Fruit fly (Drosophila melanogaster) whole organism, embryonic: Measurements from ENCODE around the gene CG31268.

Experiments
- CG11695 ChIP-seq: fragments of 200-800 bp; sonication (Bioruptor generic); IDR thresholded peaks from 3 replicates; pipeline ENCODE4 v1.3.6; 2022; ENCODE audit warnings: missing biosample characterization, missing genetic modification characterization
- CG5180 ChIP-seq: fragments of 200-800 bp; sonication (Bioruptor generic); optimal IDR thresholded peaks from 3 replicates; lab custom pipeline; 2017; ENCODE audit warnings: missing biosample characterization, missing genetic modification characterization, mild to moderate bottlenecking, moderate library complexity, missing genetic modification reagents
- Hr78 ChIP-seq, 2 experiments: fragments of 200-800 bp in 1 of 2; fragments of >200 bp in 1 of 2; sonication (Bioruptor generic) in 1 of 2; optimal IDR thresholded peaks; 2 replicates each; lab custom pipeline; 2017 to 2019; ENCODE audit warnings: missing biosample characterization in 2 of 2, missing genetic modification characterization in 2 of 2, mild to moderate bottlenecking in 1 of 2, moderate library complexity in 1 of 2
- Lpt ChIP-seq: fragments of >200 bp; optimal IDR thresholded peaks from 2 replicates; lab custom pipeline; 2018; ENCODE audit warnings: missing biosample characterization, missing genetic modification characterization
- amos ChIP-seq: fragments of 200-800 bp; sonication (Bioruptor generic); IDR thresholded peaks from 2 replicates; pipeline ENCODE4 v1.3.6; 2022; ENCODE audit warnings: missing biosample characterization, missing genetic modification characterization; ENCODE audit not compliant: partially characterized antibody
- bowl ChIP-seq: fragments of 200-800 bp; sonication (Bioruptor generic); IDR thresholded peaks from 2 replicates; pipeline ENCODE4 v1.3.6; 2022; ENCODE audit warnings: missing biosample characterization, missing genetic modification characterization
- gce ChIP-seq: fragments of 200-800 bp; sonication (Bioruptor generic); IDR thresholded peaks from 3 replicates; pipeline ENCODE4 v1.3.6; 2022; ENCODE audit warnings: missing biosample characterization, missing genetic modification characterization
- onecut ChIP-seq: fragments of 200-800 bp; sonication (Bioruptor generic); IDR thresholded peaks from 2 replicates; pipeline ENCODE4 v1.3.6; 2022; ENCODE audit warnings: missing biosample characterization, missing genetic modification characterization
- sens ChIP-seq: fragments of 200-800 bp; sonication (Bioruptor generic); peaks from one replicate; lab custom pipeline; 2016; ENCODE audit warnings: missing biosample characterization, missing genetic modification characterization
- so ChIP-seq: fragments of 200-800 bp; sonication (Bioruptor generic); IDR thresholded peaks from 3 replicates; pipeline ENCODE4 v1.3.6; 2022; ENCODE audit warnings: missing biosample characterization, missing genetic modification characterization

- TF ChIP-seq amos (GFP tag; lab: Robert Waterston, UW) (no peak), CG11695 (no peak), onecut (no peak), Hr78 (GFP tag; optimal IDR thresholded peaks at IDR 0.05; lab: Kevin White, UChicago) (no peak), gce (GFP tag; lab: Robert Waterston, UW) (no peak), sens (GFP tag; lab: Kevin White, UChicago) (no peak), bowl (no peak), so (GFP tag; lab: Robert Waterston, UW) (no peak), Lpt (no peak), CG5180 (GFP tag; lab: Kevin White, UChicago) (no peak)
Observed at dm6 chr3R:17029796-17030195, 1.8 kb upstream of the CG31268 start.
